Worm (Caenorhabditis elegans): Measurements from ENCODE around the gene cld-9.

ce11 chrV:13790117-13790516, 38.4 kb upstream of the cld-9 start:
- TF ChIP-seq fos-1 (tag; optimal IDR thresholded peaks at IDR 0.05): no peak
- TF ChIP-seq pqm-1 (tag; optimal IDR thresholded peaks at IDR 0.05): no peak
- TF ChIP-seq nhr-76 (tag; optimal IDR thresholded peaks at IDR 0.05): no peak
- no peak for TF ChIP-seq skn-1 (tag; optimal IDR thresholded peaks at IDR 0.05)
- no peak for TF ChIP-seq ama-1 (optimal IDR thresholded peaks at IDR 0.05)
- TF ChIP-seq R02D3.7 (tag; optimal IDR thresholded peaks at IDR 0.05): no peak
- TF ChIP-seq nhr-48 (tag; optimal IDR thresholded peaks at IDR 0.05): no peak
- no peak for TF ChIP-seq jun-1 (tag; optimal IDR thresholded peaks at IDR 0.05)
- no peak for TF ChIP-seq aly-2 (tag; optimal IDR thresholded peaks at IDR 0.05)
- no peak for TF ChIP-seq dpl-1 (GFP tag; optimal IDR thresholded peaks at IDR 0.05)

All from whole organism, L4 larva.